Fruit fly (Drosophila melanogaster) whole organism, adult: Measurements from ENCODE around the gene Eig71Ei.

Experiments
- CG11617 ChIP-seq: fragments of 200-800 bp; sonication (Bioruptor generic); optimal IDR thresholded peaks from 2 replicates; lab custom pipeline; 2017; ENCODE audit warnings: mild to moderate bottlenecking, missing biosample characterization, missing genetic modification reagents, missing genetic modification characterization
- CG1620 ChIP-seq: fragments of 200-800 bp; sonication (Bioruptor generic); optimal IDR thresholded peaks from 2 replicates; lab custom pipeline; 2016; ENCODE audit warnings: missing biosample characterization, missing genetic modification characterization
- CG33017 ChIP-seq: fragments of 200-800 bp; sonication (Bioruptor generic); optimal IDR thresholded peaks from 2 replicates; lab custom pipeline; 2018; ENCODE audit warnings: missing biosample characterization, mild to moderate bottlenecking, missing genetic modification characterization, moderate library complexity
- CG5204 ChIP-seq: fragments of 200-800 bp; sonication (Bioruptor generic); optimal IDR thresholded peaks from 2 replicates; lab custom pipeline; 2016; ENCODE audit warnings: missing biosample characterization, missing genetic modification characterization
- CG7045 ChIP-seq: fragments of 200-800 bp; sonication (Bioruptor generic); optimal IDR thresholded peaks from 2 replicates; lab custom pipeline; 2017; ENCODE audit warnings: missing biosample characterization, mild to moderate bottlenecking, missing genetic modification characterization
- Crg-1 ChIP-seq: fragments of 200-800 bp; sonication (Bioruptor generic); optimal IDR thresholded peaks from 2 replicates; lab custom pipeline; 2016; ENCODE audit warnings: missing biosample characterization, missing genetic modification characterization
- kay ChIP-seq: fragments of 200-800 bp; sonication (Bioruptor generic); peaks from one replicate; lab custom pipeline; 2016; ENCODE audit warnings: missing biosample characterization, missing genetic modification characterization, borderline replicate concordance
- pad ChIP-seq: fragments of 200-800 bp; sonication (Bioruptor generic); optimal IDR thresholded peaks from 3 replicates; lab custom pipeline; 2017; ENCODE audit warnings: missing biosample characterization, missing genetic modification characterization, mild to moderate bottlenecking, moderate library complexity, missing genetic modification reagents

DNA sequence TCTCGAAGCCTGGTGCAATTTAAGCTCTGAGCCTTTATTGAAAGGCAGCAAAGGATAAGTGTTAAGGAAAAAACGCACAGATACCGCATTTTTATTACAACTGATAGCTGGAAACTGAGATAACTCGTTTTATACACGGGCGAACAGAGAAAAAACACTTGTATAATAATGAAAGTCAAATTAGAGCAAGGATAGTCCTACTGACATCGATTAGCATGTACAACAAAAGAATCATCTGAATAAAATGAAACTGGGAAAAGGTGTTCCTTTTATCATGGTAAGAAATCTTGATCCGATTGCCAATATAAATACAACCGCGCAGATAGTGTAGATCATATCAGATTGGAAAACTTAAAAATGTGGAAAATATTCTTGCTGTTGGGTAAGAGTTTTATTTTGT lies 1.4 kb downstream of the Eig71Ei start, which contains the start of the genes Eig71Ej and Eig71Ek:
- no peak for TF ChIP-seq CG5204 (GFP tag; lab: Kevin White, UChicago)
- no peak for TF ChIP-seq CG1620 (GFP tag; lab: Kevin White, UChicago)
- no peak for TF ChIP-seq CG33017 (tag; lab: Kevin White, UChicago)
- TF ChIP-seq kay = no peak
- no peak for TF ChIP-seq CG11617
- TF ChIP-seq CG7045 (GFP tag; lab: Kevin White, UChicago) = no peak
- TF ChIP-seq Crg-1 (GFP tag; lab: Kevin White, UChicago) = no peak
- TF ChIP-seq pad (GFP tag; lab: Kevin White, UChicago) = no peak
